Worm (Caenorhabditis elegans) whole organism, L4/young adult: ENCODE results near the gene Y45F3A.9.
A peak's percentile ranks its signal among the peaks of the same experiment; 100 is the strongest.

Experiments used
- W03F9.2 ChIP-seq: fragments of 150-350 bp; optimal IDR thresholded peaks from 2 replicates; lab custom pipeline; 2014; ENCODE audit warnings: missing biosample characterization, missing genetic modification characterization
- dao-5 ChIP-seq: sonication (generic microtip); optimal IDR thresholded peaks from 2 replicates; lab custom pipeline; 2016; ENCODE audit warnings: missing genotype, missing genetic modification characterization, moderate library complexity, missing compliant biosample characterization
- him-1 ChIP-seq: sonication (generic microtip); optimal IDR thresholded peaks from 2 replicates; lab custom pipeline; 2016; ENCODE audit warnings: missing genotype, missing genetic modification reagents, missing genetic modification characterization, missing compliant biosample characterization

- TF ChIP-seq dao-5 (tag; lab: Kevin White, UChicago): no peak
- TF ChIP-seq him-1 (tag; lab: Kevin White, UChicago): no peak
- TF ChIP-seq W03F9.2 (tag; lab: Kevin White, UChicago): peak; percentile 87
Measured at ce11 chrIII:10599699-10600098, 4.7 kb upstream of the Y45F3A.9 start.
